Fruit fly (Drosophila melanogaster): ENCODE measurements around the gene CG11307.

dm6 chr3L:21652124-21652523, 34.7 kb downstream of the CG11307 start:
- TF ChIP-seq svp (GFP tag): no peak
- no peak for TF ChIP-seq CG11294 (GFP tag; IDR thresholded peaks at IDR 0.05)
- no peak for TF ChIP-seq CG6276 (GFP tag; optimal IDR thresholded peaks at IDR 0.05)
- TF ChIP-seq OdsH (GFP tag; optimal IDR thresholded peaks at IDR 0.05): no peak
- no peak for TF ChIP-seq achi (GFP tag; optimal IDR thresholded peaks at IDR 0.05)
- TF ChIP-seq CG6854 (GFP tag; optimal IDR thresholded peaks at IDR 0.05): no peak
- TF ChIP-seq CG3919 (GFP tag; optimal IDR thresholded peaks at IDR 0.05): no peak
- no peak for TF ChIP-seq fd85E (GFP tag; optimal IDR thresholded peaks at IDR 0.05)
- TF ChIP-seq Lpt (GFP tag; optimal IDR thresholded peaks at IDR 0.05): no peak
- TF ChIP-seq CG34406 (GFP tag; optimal IDR thresholded peaks at IDR 0.05): no peak
- TF ChIP-seq Sox102F (GFP tag; optimal IDR thresholded peaks at IDR 0.05): no peak
- TF ChIP-seq CG6163 (GFP tag; IDR thresholded peaks at IDR 0.05): no peak
- no peak for TF ChIP-seq acj6 (GFP tag; optimal IDR thresholded peaks at IDR 0.05)
